Fruit fly (Drosophila melanogaster) whole organism, embryonic: Measurements from ENCODE around the gene Reg-2.

Experiments
- BEAF-32 ChIP-seq: fragments of 200-800 bp; sonication (Bioruptor generic); optimal IDR thresholded peaks from 3 replicates; lab custom pipeline; 2017; ENCODE audit warnings: missing biosample characterization, missing genetic modification characterization, mild to moderate bottlenecking, moderate library complexity, missing genetic modification reagents
- CG10431 ChIP-seq: fragments of 200-800 bp; sonication (Bioruptor generic); optimal IDR thresholded peaks from 3 replicates; lab custom pipeline; 2018; ENCODE audit warnings: missing biosample characterization, mild to moderate bottlenecking, missing genetic modification characterization
- CG11398 ChIP-seq: fragments of 200-800 bp; sonication (Bioruptor generic); optimal IDR thresholded peaks from 2 replicates; lab custom pipeline; 2016; ENCODE audit warnings: missing biosample characterization, missing genetic modification characterization
- CG12104 ChIP-seq: fragments of 200-800 bp; sonication (Bioruptor generic); optimal IDR thresholded peaks from 3 replicates; lab custom pipeline; 2016; ENCODE audit warnings: missing biosample characterization, missing genetic modification characterization
- CG13424 ChIP-seq: fragments of 200-800 bp; sonication (Bioruptor generic); optimal IDR thresholded peaks from 2 replicates; lab custom pipeline; 2019; ENCODE audit warnings: missing biosample characterization, mild to moderate bottlenecking, missing genetic modification characterization, moderate library complexity
- CG14441 ChIP-seq: fragments of 200-800 bp; sonication (Bioruptor generic); IDR thresholded peaks from 2 replicates; pipeline ENCODE4 v1.3.6; 2022; ENCODE audit warnings: missing biosample characterization, missing genetic modification characterization
- CG15479 ChIP-seq: fragments of 200-800 bp; sonication (Bioruptor generic); optimal IDR thresholded peaks from 3 replicates; lab custom pipeline; 2019; ENCODE audit warnings: missing biosample characterization, mild to moderate bottlenecking, missing genetic modification characterization, moderate library complexity
- CG31224 ChIP-seq: fragments of 200-800 bp; sonication (Bioruptor generic); IDR thresholded peaks from 2 replicates; pipeline ENCODE4 v1.3.6; 2022; ENCODE audit warnings: missing biosample characterization, missing genetic modification characterization
- CG6254 ChIP-seq: fragments of 200-800 bp; sonication (Bioruptor generic); optimal IDR thresholded peaks from 3 replicates; lab custom pipeline; 2017; ENCODE audit warnings: mild to moderate bottlenecking, missing biosample characterization, missing genetic modification reagents, missing genetic modification characterization
- CG7372 ChIP-seq: fragments of 200-800 bp; sonication (Bioruptor generic); IDR thresholded peaks from 2 replicates; pipeline ENCODE4 v1.3.6; 2022; ENCODE audit warnings: missing biosample characterization, missing genetic modification characterization
- Dbx ChIP-seq: fragments of 200-800 bp; sonication (Bioruptor generic); IDR thresholded peaks from 3 replicates; pipeline ENCODE4 v1.3.6; 2022; ENCODE audit warnings: missing biosample characterization, missing genetic modification characterization
- HLH3B ChIP-seq: fragments of 200-800 bp; sonication (Bioruptor generic); IDR thresholded peaks from 2 replicates; pipeline ENCODE4 v1.3.6; 2022; ENCODE audit warnings: missing biosample characterization, missing genetic modification characterization
- HLH54F ChIP-seq: fragments of 200-800 bp; sonication (Bioruptor generic); optimal IDR thresholded peaks from 3 replicates; lab custom pipeline; 2016; ENCODE audit warnings: missing biosample characterization, missing genetic modification characterization
- HLHmδ ChIP-seq: fragments of 200-800 bp; sonication (Bioruptor generic); optimal IDR thresholded peaks from 2 replicates; lab custom pipeline; 2018; ENCODE audit warnings: missing biosample characterization, mild to moderate bottlenecking, missing genetic modification characterization, moderate library complexity
- Hand ChIP-seq: fragments of 200-800 bp; sonication (Bioruptor generic); optimal IDR thresholded peaks from 2 replicates; lab custom pipeline; 2017; ENCODE audit warnings: mild to moderate bottlenecking, missing biosample characterization, missing genetic modification reagents, missing genetic modification characterization
- Hr51 ChIP-seq, 2 experiments: fragments of 200-800 bp; sonication (Bioruptor generic); optimal IDR thresholded peaks; 2 replicates in 1 of 2; 3 replicates in 1 of 2; lab custom pipeline; 2016 to 2018; ENCODE audit warnings: missing biosample characterization in 2 of 2, missing genetic modification characterization in 2 of 2, mild to moderate bottlenecking in 1 of 2, moderate library complexity in 1 of 2
- Lim3 ChIP-seq: fragments of 200-800 bp; sonication (Bioruptor generic); IDR thresholded peaks from 2 replicates; pipeline ENCODE4 v1.3.6; 2022; ENCODE audit warnings: missing biosample characterization, missing genetic modification characterization
- MESR4 ChIP-seq: fragments of 200-800 bp; sonication (Bioruptor generic); optimal IDR thresholded peaks from 2 replicates; lab custom pipeline; 2018; ENCODE audit warnings: missing biosample characterization, mild to moderate bottlenecking, missing genetic modification characterization, moderate library complexity
- Max ChIP-seq: fragments of 200-800 bp; sonication (Bioruptor generic); optimal IDR thresholded peaks from 2 replicates; lab custom pipeline; 2016; ENCODE audit warnings: missing biosample characterization, mild to moderate bottlenecking, missing genetic modification characterization
- Nf-YB ChIP-seq: fragments of 200-800 bp; sonication (Bioruptor generic); optimal IDR thresholded peaks from 3 replicates; lab custom pipeline; 2019; ENCODE audit warnings: missing biosample characterization, mild to moderate bottlenecking, missing genetic modification characterization, moderate library complexity
- Nf-YC ChIP-seq: fragments of 200-800 bp; optimal IDR thresholded peaks from 3 replicates; lab custom pipeline; 2019; ENCODE audit warnings: missing biosample characterization, mild to moderate bottlenecking, missing genetic modification characterization, moderate library complexity
- Opbp ChIP-seq: fragments of 200-800 bp; sonication (Bioruptor generic); IDR thresholded peaks from 3 replicates; pipeline ENCODE4 v1.3.6; 2022; ENCODE audit warnings: missing biosample characterization, missing genetic modification characterization; ENCODE audit not compliant: partially characterized antibody
- Rx ChIP-seq: fragments of 200-800 bp; sonication (Bioruptor generic); IDR thresholded peaks from 2 replicates; pipeline ENCODE4 v1.3.6; 2022; ENCODE audit warnings: missing biosample characterization, missing genetic modification characterization
- Usf ChIP-seq: fragments of 200-800 bp; sonication (Bioruptor generic); optimal IDR thresholded peaks from 2 replicates; lab custom pipeline; 2017; ENCODE audit warnings: missing genotype, missing biosample characterization, missing genetic modification characterization
- ara ChIP-seq: fragments of 200-800 bp; sonication (Bioruptor generic); IDR thresholded peaks from 2 replicates; pipeline ENCODE4 v1.3.6; 2022; ENCODE audit warnings: missing biosample characterization, missing genetic modification characterization
- dan ChIP-seq: fragments of 200-800 bp; sonication (Bioruptor generic); IDR thresholded peaks from 2 replicates; pipeline ENCODE4 v1.3.6; 2022; ENCODE audit warnings: missing biosample characterization, missing genetic modification characterization
- dmrt99B ChIP-seq: fragments of 200-800 bp; sonication (Bioruptor generic); optimal IDR thresholded peaks from 2 replicates; lab custom pipeline; 2018; ENCODE audit warnings: missing biosample characterization, mild to moderate bottlenecking, missing genetic modification characterization, moderate library complexity
- en ChIP-seq: fragments of 200-800 bp; sonication (Bioruptor generic); optimal IDR thresholded peaks from 2 replicates; lab custom pipeline; 2016; ENCODE audit warnings: missing biosample characterization, missing genetic modification characterization
- ewg ChIP-seq: fragments of 200-800 bp; sonication (Bioruptor generic); optimal IDR thresholded peaks from 3 replicates; lab custom pipeline; 2017; ENCODE audit warnings: mild to moderate bottlenecking, missing biosample characterization, missing genetic modification reagents, missing genetic modification characterization
- h ChIP-seq: fragments of >200 bp; optimal IDR thresholded peaks from 2 replicates; lab custom pipeline; 2017
- ind ChIP-seq: fragments of 200-800 bp; sonication (Bioruptor generic); optimal IDR thresholded peaks from 3 replicates; lab custom pipeline; 2016; ENCODE audit warnings: missing biosample characterization, missing genetic modification characterization
- jing ChIP-seq: fragments of 200-800 bp; sonication (Bioruptor generic); optimal IDR thresholded peaks from 2 replicates; lab custom pipeline; 2018; ENCODE audit warnings: missing biosample characterization, mild to moderate bottlenecking, missing genetic modification characterization
- lbe ChIP-seq: fragments of 200-800 bp; sonication (Bioruptor generic); optimal IDR thresholded peaks from 2 replicates; lab custom pipeline; 2016; ENCODE audit warnings: missing biosample characterization, mild to moderate bottlenecking, missing genetic modification characterization
- lola ChIP-seq, 3 experiments: fragments of >200 bp in 2 of 3; fragments of 200-800 bp in 1 of 3; sonication (Bioruptor generic) in 1 of 3; optimal IDR thresholded peaks; 2 replicates each; lab custom pipeline; 2017 to 2019; ENCODE audit warnings: missing biosample characterization in 3 of 3, missing genetic modification characterization in 3 of 3, mild to moderate bottlenecking in 1 of 3, moderate library complexity in 1 of 3
- lov ChIP-seq, 2 experiments: fragments of 200-800 bp in 1 of 2; fragments of >200 bp in 1 of 2; sonication (Bioruptor generic) in 1 of 2; IDR thresholded peaks in 1 of 2; optimal IDR thresholded peaks in 1 of 2; 2 replicates in 1 of 2; 3 replicates in 1 of 2; pipeline versions ENCODE4 v1.3.6 to Lab custom; 2017 to 2022; ENCODE audit warnings: missing biosample characterization in 1 of 2, missing genetic modification characterization in 1 of 2
- maf-S ChIP-seq: fragments of 200-800 bp; sonication (Bioruptor generic); optimal IDR thresholded peaks from 2 replicates; lab custom pipeline; 2016; ENCODE audit warnings: missing biosample characterization, missing genetic modification characterization
- nerfin-2 ChIP-seq: fragments of 200-800 bp; sonication (Bioruptor generic); IDR thresholded peaks from 2 replicates; pipeline ENCODE4 v1.3.6; 2022; ENCODE audit warnings: missing biosample characterization, missing genetic modification characterization; ENCODE audit not compliant: partially characterized antibody
- nmo ChIP-seq: fragments of 200-800 bp; sonication (Bioruptor generic); optimal IDR thresholded peaks from 2 replicates; lab custom pipeline; 2018; ENCODE audit warnings: missing biosample characterization, mild to moderate bottlenecking, missing genetic modification characterization, moderate library complexity
- oc ChIP-seq: fragments of 200-800 bp; sonication (Bioruptor generic); optimal IDR thresholded peaks from 2 replicates; lab custom pipeline; 2018; ENCODE audit warnings: missing biosample characterization, mild to moderate bottlenecking, missing genetic modification characterization, moderate library complexity
- odd ChIP-seq: fragments of 200-800 bp; sonication (Bioruptor generic); optimal IDR thresholded peaks from 2 replicates; lab custom pipeline; 2017; ENCODE audit warnings: missing biosample characterization, mild to moderate bottlenecking, missing genetic modification characterization
- prd ChIP-seq, 3 experiments: fragments of >200 bp in 2 of 3; fragments of 200-800 bp in 1 of 3; sonication (Bioruptor generic) in 1 of 3; optimal IDR thresholded peaks in 2 of 3; IDR thresholded peaks in 1 of 3; 2 replicates in 2 of 3; 3 replicates in 1 of 3; pipeline versions ENCODE4 v1.3.6 to Lab custom; 2017 to 2022; ENCODE audit warnings: missing biosample characterization in 1 of 3, missing genetic modification characterization in 1 of 3
- pum ChIP-seq: fragments of 200-800 bp; sonication (Bioruptor generic); optimal IDR thresholded peaks from 2 replicates; lab custom pipeline; 2016; ENCODE audit warnings: missing biosample characterization, missing genetic modification characterization
- salm ChIP-seq: fragments of 200-800 bp; sonication (Bioruptor generic); optimal IDR thresholded peaks from 2 replicates; lab custom pipeline; 2018; ENCODE audit warnings: missing biosample characterization, mild to moderate bottlenecking, missing genetic modification characterization
- sr ChIP-seq: fragments of 200-800 bp; sonication (Bioruptor generic); IDR thresholded peaks from 3 replicates; pipeline ENCODE4 v1.3.6; 2022; ENCODE audit warnings: missing biosample characterization, missing genetic modification characterization
- unc-4 ChIP-seq: fragments of 200-800 bp; sonication (Bioruptor generic); IDR thresholded peaks from 2 replicates; pipeline ENCODE4 v1.3.6; 2022; ENCODE audit warnings: missing biosample characterization, missing genetic modification characterization; ENCODE audit not compliant: partially characterized antibody
- zf30C ChIP-seq: fragments of 200-800 bp; sonication (Bioruptor generic); optimal IDR thresholded peaks from 3 replicates; lab custom pipeline; 2018; ENCODE audit warnings: missing biosample characterization, mild to moderate bottlenecking, missing genetic modification characterization
- zfh1 ChIP-seq: fragments of 200-800 bp; sonication (Bioruptor generic); IDR thresholded peaks from 3 replicates; pipeline ENCODE4 v1.3.6; 2022; ENCODE audit warnings: missing biosample characterization, missing genetic modification characterization
- zfh2 ChIP-seq: fragments of 200-800 bp; sonication (Bioruptor generic); optimal IDR thresholded peaks from 2 replicates; lab custom pipeline; 2016; ENCODE audit warnings: missing biosample characterization, missing genetic modification characterization

Reg-2 gene

dm6 chr3L:563002-563627 lies 43.3 kb downstream of the Reg-2 start (continued):
- TF ChIP-seq Rx = peak; percentile 48
- no peak for TF ChIP-seq Opbp
- TF ChIP-seq CG11398 = no peak
- peak; percentile 76 for TF ChIP-seq ara (GFP tag; lab: Robert Waterston, UW)
- no peak for TF ChIP-seq zfh2 (GFP tag; lab: Kevin White, UChicago)
- no peak for TF ChIP-seq MESR4 (GFP tag; lab: Kevin White, UChicago)
- TF ChIP-seq ewg (GFP tag; lab: Kevin White, UChicago) = peak; percentile 37
- TF ChIP-seq CG31224 (GFP tag; lab: Robert Waterston, UW) = peak; percentile 43; the same call in 1 of the 2 replicates
- peak; percentile 60 for TF ChIP-seq ind (GFP tag; lab: Kevin White, UChicago)
- TF ChIP-seq nmo (GFP tag; lab: Kevin White, UChicago) = peak; percentile 61
- no peak for TF ChIP-seq h (lab: Kevin White, UChicago)
- TF ChIP-seq maf-S (GFP tag; lab: Kevin White, UChicago) = no peak
- peak; percentile 36 for TF ChIP-seq en
- peak; percentile 37; the same call in 1 of the 2 replicates for TF ChIP-seq HLH3B (GFP tag; lab: Robert Waterston, UW)
- TF ChIP-seq CG12104 (GFP tag; lab: Kevin White, UChicago) = no peak
- peak; percentile 68 for TF ChIP-seq CG14441
- TF ChIP-seq Hr51 (GFP tag; optimal IDR thresholded peaks at IDR 0.05; lab: Kevin White, UChicago) = peak in 1 of 2 experiments; percentile 76
- TF ChIP-seq jing (GFP tag; lab: Kevin White, UChicago) = peak; percentile 19
- no peak for TF ChIP-seq lbe (GFP tag; lab: Kevin White, UChicago)
- peak; percentile 20 for TF ChIP-seq Nf-YB (GFP tag; lab: Kevin White, UChicago)
- peak; percentile 83 for TF ChIP-seq zfh1
- peak; percentile 47 for TF ChIP-seq salm (tag; lab: Kevin White, UChicago)
- no peak for TF ChIP-seq zf30C (GFP tag; lab: Kevin White, UChicago)
- no peak for TF ChIP-seq CG10431 (GFP tag; lab: Kevin White, UChicago)
- peak; percentile 56 for TF ChIP-seq CG13424 (tag; lab: Kevin White, UChicago)
- TF ChIP-seq lov (optimal IDR thresholded peaks at IDR 0.05; lab: Kevin White, UChicago) = no peak
- TF ChIP-seq lov (GFP tag; IDR thresholded peaks at IDR 0.05; lab: Robert Waterston, UW) = no peak
- TF ChIP-seq CG7372 = no peak
- no peak for TF ChIP-seq prd (optimal IDR thresholded peaks at IDR 0.05; lab: Kevin White, UChicago)
- peak; percentile 79 for TF ChIP-seq prd (GFP tag; IDR thresholded peaks at IDR 0.05; lab: Robert Waterston, UW)
- peak; percentile 70 for TF ChIP-seq CG6254 (GFP tag; lab: Kevin White, UChicago)
- no peak for TF ChIP-seq Nf-YC (tag; lab: Kevin White, UChicago)
- TF ChIP-seq CG15479 (GFP tag; lab: Kevin White, UChicago) = no peak
- TF ChIP-seq dmrt99B (tag; lab: Kevin White, UChicago) = peak; percentile 79
- no peak for TF ChIP-seq BEAF-32
- no peak for TF ChIP-seq HLHmδ (GFP tag; lab: Kevin White, UChicago)
- peak; percentile 40; the same call in 1 of the 3 replicates for TF ChIP-seq sr
- no peak for TF ChIP-seq nerfin-2 (GFP tag; lab: Robert Waterston, UW)
- no peak for TF ChIP-seq Lim3 (GFP tag; lab: Robert Waterston, UW)
- no peak for TF ChIP-seq unc-4 (GFP tag; lab: Robert Waterston, UW)
- no peak for TF ChIP-seq Dbx (GFP tag; lab: Robert Waterston, UW)
- TF ChIP-seq dan (GFP tag; lab: Robert Waterston, UW) = 0 out of 2 replicates have a peak, but pooled peaks have one; percentile 21
- peak in 1 of 3 experiments; percentile 18 for TF ChIP-seq lola (GFP tag; optimal IDR thresholded peaks at IDR 0.05; lab: Kevin White, UChicago)
- no peak for TF ChIP-seq Hand (GFP tag; lab: Kevin White, UChicago)
- no peak for TF ChIP-seq Max (GFP tag; lab: Kevin White, UChicago)
- TF ChIP-seq odd (GFP tag; lab: Kevin White, UChicago) = peak; percentile 38
- no peak for TF ChIP-seq Usf (GFP tag; lab: Kevin White, UChicago)
- TF ChIP-seq pum = peak; percentile 12
- peak; percentile 34 for TF ChIP-seq oc (tag; lab: Kevin White, UChicago)
- TF ChIP-seq HLH54F (GFP tag; lab: Kevin White, UChicago) = no peak
